Fruit fly (Drosophila melanogaster) whole organism, embryonic: Measurements from ENCODE around the gene CG14020.

Experiments used
- Asciz ChIP-seq: fragments of 200-800 bp; sonication (Bioruptor generic); optimal IDR thresholded peaks from 2 replicates; lab custom pipeline; 2017; ENCODE audit warnings: missing biosample characterization, mild to moderate bottlenecking, missing genetic modification characterization, missing genetic modification reagents
- Bdp1 ChIP-seq: fragments of 200-800 bp; sonication (Bioruptor generic); optimal IDR thresholded peaks from 3 replicates; lab custom pipeline; 2016; ENCODE audit warnings: missing biosample characterization, missing genetic modification characterization
- Bgb ChIP-seq: fragments of 200-800 bp; sonication (Bioruptor generic); IDR thresholded peaks from 2 replicates; pipeline ENCODE4 v1.3.6; 2022; ENCODE audit warnings: missing biosample characterization, missing genetic modification characterization; ENCODE audit not compliant: partially characterized antibody
- CG12219 ChIP-seq: fragments of 200-800 bp; sonication (Bioruptor generic); optimal IDR thresholded peaks from 3 replicates; lab custom pipeline; 2018; ENCODE audit warnings: missing biosample characterization, mild to moderate bottlenecking, missing genetic modification characterization
- CG12769 ChIP-seq: fragments of 200-800 bp; sonication (Bioruptor generic); optimal IDR thresholded peaks from 2 replicates; lab custom pipeline; 2019; ENCODE audit warnings: missing biosample characterization, mild to moderate bottlenecking, missing genetic modification characterization, moderate library complexity
- CG13424 ChIP-seq: fragments of 200-800 bp; sonication (Bioruptor generic); optimal IDR thresholded peaks from 2 replicates; lab custom pipeline; 2019; ENCODE audit warnings: missing biosample characterization, mild to moderate bottlenecking, missing genetic modification characterization, moderate library complexity
- CG14710 ChIP-seq: fragments of 200-800 bp; sonication (Bioruptor generic); optimal IDR thresholded peaks from 3 replicates; lab custom pipeline; 2019; ENCODE audit warnings: missing biosample characterization, mild to moderate bottlenecking, missing genetic modification characterization, moderate library complexity
- CG14965 ChIP-seq: fragments of 200-800 bp; sonication (Bioruptor generic); optimal IDR thresholded peaks from 2 replicates; lab custom pipeline; 2016; ENCODE audit warnings: missing biosample characterization, missing genetic modification characterization, borderline replicate concordance
- CG16779 ChIP-seq: fragments of 200-800 bp; sonication (Bioruptor generic); IDR thresholded peaks from 2 replicates; pipeline ENCODE4 v1.3.6; 2022; ENCODE audit warnings: missing biosample characterization, missing genetic modification characterization
- CG16863 ChIP-seq: fragments of 200-800 bp; sonication (Bioruptor generic); optimal IDR thresholded peaks from 3 replicates; lab custom pipeline; 2016; ENCODE audit warnings: missing biosample characterization, missing genetic modification characterization
- CG18262 ChIP-seq: fragments of 200-800 bp; optimal IDR thresholded peaks from 3 replicates; lab custom pipeline; 2019; ENCODE audit warnings: missing biosample characterization, mild to moderate bottlenecking, missing genetic modification characterization, moderate library complexity
- CG2202 ChIP-seq: fragments of 200-800 bp; sonication (Bioruptor generic); optimal IDR thresholded peaks from 2 replicates; lab custom pipeline; 2018; ENCODE audit warnings: missing biosample characterization, mild to moderate bottlenecking, missing genetic modification characterization
- CG3281 ChIP-seq: fragments of 200-800 bp; sonication (Bioruptor generic); optimal IDR thresholded peaks from 3 replicates; lab custom pipeline; 2017; ENCODE audit warnings: missing biosample characterization, mild to moderate bottlenecking, missing genetic modification characterization
- CG3838 ChIP-seq: fragments of 200-800 bp; sonication (Bioruptor generic); optimal IDR thresholded peaks from 3 replicates; lab custom pipeline; 2016; ENCODE audit warnings: missing biosample characterization, missing genetic modification characterization
- CG4854 ChIP-seq: fragments of 200-800 bp; sonication (Bioruptor generic); optimal IDR thresholded peaks from 2 replicates; lab custom pipeline; 2016; ENCODE audit warnings: missing biosample characterization, missing genetic modification characterization, inconsistent platforms
- CG5953 ChIP-seq: fragments of 200-800 bp; sonication (Bioruptor generic); IDR thresholded peaks from 2 replicates; pipeline ENCODE4 v1.3.6; 2022; ENCODE audit warnings: missing biosample characterization, missing genetic modification characterization
- CG6854 ChIP-seq: fragments of 200-800 bp; sonication (Bioruptor generic); optimal IDR thresholded peaks from 3 replicates; lab custom pipeline; 2017; ENCODE audit warnings: missing biosample characterization, mild to moderate bottlenecking, missing genetic modification characterization
- CG7786 ChIP-seq: fragments of 200-800 bp; sonication (Bioruptor generic); optimal IDR thresholded peaks from 2 replicates; lab custom pipeline; 2016; ENCODE audit warnings: missing biosample characterization, missing genetic modification characterization
- CG8924 ChIP-seq: fragments of 200-800 bp; optimal IDR thresholded peaks from 3 replicates; lab custom pipeline; 2019; ENCODE audit warnings: missing biosample characterization, mild to moderate bottlenecking, missing genetic modification characterization, moderate library complexity
- CG9876 ChIP-seq: fragments of 200-800 bp; sonication (Bioruptor generic); optimal IDR thresholded peaks from 2 replicates; lab custom pipeline; 2016; ENCODE audit warnings: missing biosample characterization, missing genetic modification characterization
- CkIIα-i1 ChIP-seq: fragments of 200-800 bp; sonication (Bioruptor generic); IDR thresholded peaks from 2 replicates; pipeline ENCODE4 v1.3.6; 2022; ENCODE audit warnings: missing biosample characterization, missing genetic modification characterization
- CoRest ChIP-seq: fragments of 200-800 bp; sonication (Bioruptor generic); optimal IDR thresholded peaks from 3 replicates; lab custom pipeline; 2018; ENCODE audit warnings: missing biosample characterization, mild to moderate bottlenecking, missing genetic modification characterization, moderate library complexity
- CrebB ChIP-seq: fragments of 200-800 bp; sonication (Bioruptor generic); optimal IDR thresholded peaks from 3 replicates; lab custom pipeline; 2018; ENCODE audit warnings: missing biosample characterization, mild to moderate bottlenecking, missing genetic modification characterization
- D19A ChIP-seq: fragments of 200-800 bp; optimal IDR thresholded peaks from 3 replicates; lab custom pipeline; 2019; ENCODE audit warnings: missing biosample characterization, mild to moderate bottlenecking, missing genetic modification characterization, moderate library complexity
- Dad ChIP-seq: fragments of 200-800 bp; sonication (Bioruptor generic); optimal IDR thresholded peaks from 3 replicates; lab custom pipeline; 2016; ENCODE audit warnings: missing biosample characterization, missing genetic modification characterization
- Dek ChIP-seq: fragments of 200-800 bp; sonication (Bioruptor generic); optimal IDR thresholded peaks from 3 replicates; lab custom pipeline; 2019; ENCODE audit warnings: missing biosample characterization, mild to moderate bottlenecking, missing genetic modification characterization, moderate library complexity
- Lhr ChIP-seq: fragments of 200-800 bp; sonication (Bioruptor generic); optimal IDR thresholded peaks from 3 replicates; lab custom pipeline; 2017; ENCODE audit warnings: mild to moderate bottlenecking, missing biosample characterization, missing genetic modification reagents, missing genetic modification characterization
- PHDP ChIP-seq: fragments of 200-800 bp; sonication (Bioruptor generic); optimal IDR thresholded peaks from 3 replicates; lab custom pipeline; 2018; ENCODE audit warnings: missing biosample characterization, mild to moderate bottlenecking, missing genetic modification characterization, moderate library complexity
- Six4 ChIP-seq: fragments of 200-800 bp; sonication (Bioruptor generic); optimal IDR thresholded peaks from 2 replicates; lab custom pipeline; 2016; ENCODE audit warnings: missing biosample characterization, missing genetic modification characterization
- Sox100B ChIP-seq: fragments of 200-800 bp; sonication (Bioruptor generic); optimal IDR thresholded peaks from 3 replicates; lab custom pipeline; 2018; ENCODE audit warnings: missing biosample characterization, mild to moderate bottlenecking, missing genetic modification characterization
- Xrp1 ChIP-seq: fragments of 200-800 bp; sonication (Bioruptor generic); IDR thresholded peaks from 2 replicates; pipeline ENCODE4 v1.3.6; 2022; ENCODE audit warnings: missing biosample characterization, missing genetic modification characterization
- bsh ChIP-seq, 2 experiments: fragments of 200-800 bp; sonication (Bioruptor generic); optimal IDR thresholded peaks; 2 replicates each; lab custom pipeline; 2017 to 2018; ENCODE audit warnings: mild to moderate bottlenecking in 2 of 2, missing biosample characterization in 2 of 2, missing genetic modification characterization in 2 of 2, moderate library complexity in 1 of 2
- chn ChIP-seq: fragments of 200-800 bp; sonication (Bioruptor generic); optimal IDR thresholded peaks from 2 replicates; lab custom pipeline; 2016; ENCODE audit warnings: missing biosample characterization, missing genetic modification characterization
- crc ChIP-seq: fragments of 200-800 bp; sonication (Bioruptor generic); optimal IDR thresholded peaks from 2 replicates; lab custom pipeline; 2016; ENCODE audit warnings: missing biosample characterization, missing genetic modification characterization
- eyg ChIP-seq: fragments of 200-800 bp; sonication (Bioruptor generic); optimal IDR thresholded peaks from 3 replicates; lab custom pipeline; 2016; ENCODE audit warnings: missing biosample characterization, missing genetic modification characterization
- gce ChIP-seq: fragments of 200-800 bp; sonication (Bioruptor generic); IDR thresholded peaks from 3 replicates; pipeline ENCODE4 v1.3.6; 2022; ENCODE audit warnings: missing biosample characterization, missing genetic modification characterization
- gcm2 ChIP-seq: fragments of 200-800 bp; sonication (Bioruptor generic); optimal IDR thresholded peaks from 2 replicates; lab custom pipeline; 2016; ENCODE audit warnings: missing biosample characterization, missing genetic modification characterization
- gt ChIP-seq: fragments of 200-800 bp; sonication (Bioruptor generic); IDR thresholded peaks from 2 replicates; pipeline ENCODE4 v1.3.6; 2022; ENCODE audit warnings: missing biosample characterization, missing genetic modification characterization
- knrl ChIP-seq: fragments of 200-800 bp; sonication (Bioruptor generic); IDR thresholded peaks from 3 replicates; pipeline ENCODE4 v1.3.6; 2022; ENCODE audit warnings: missing biosample characterization, missing genetic modification characterization; ENCODE audit not compliant: partially characterized antibody
- lilli ChIP-seq: fragments of 200-800 bp; sonication (Bioruptor generic); optimal IDR thresholded peaks from 3 replicates; lab custom pipeline; 2016; ENCODE audit warnings: missing biosample characterization, missing genetic modification characterization
- nmo ChIP-seq: fragments of 200-800 bp; sonication (Bioruptor generic); optimal IDR thresholded peaks from 2 replicates; lab custom pipeline; 2018; ENCODE audit warnings: missing biosample characterization, mild to moderate bottlenecking, missing genetic modification characterization, moderate library complexity
- pita ChIP-seq: fragments of 200-800 bp; sonication (Bioruptor generic); optimal IDR thresholded peaks from 2 replicates; lab custom pipeline; 2017; ENCODE audit warnings: missing biosample characterization, mild to moderate bottlenecking, missing genetic modification characterization
- pros ChIP-seq: fragments of 200-800 bp; sonication (Bioruptor generic); optimal IDR thresholded peaks from 3 replicates; lab custom pipeline; 2019; ENCODE audit warnings: missing biosample characterization, mild to moderate bottlenecking, missing genetic modification characterization, moderate library complexity
- pum ChIP-seq: fragments of 200-800 bp; sonication (Bioruptor generic); optimal IDR thresholded peaks from 2 replicates; lab custom pipeline; 2016; ENCODE audit warnings: missing biosample characterization, missing genetic modification characterization
- run ChIP-seq: fragments of 200-800 bp; sonication (Bioruptor generic); optimal IDR thresholded peaks from 3 replicates; lab custom pipeline; 2018; ENCODE audit warnings: missing biosample characterization, mild to moderate bottlenecking, missing genetic modification characterization
- sens-2 ChIP-seq: fragments of 200-800 bp; sonication (Bioruptor generic); IDR thresholded peaks from 2 replicates; pipeline ENCODE4 v1.3.6; 2022; ENCODE audit warnings: missing biosample characterization, missing genetic modification characterization
- sna ChIP-seq: fragments of 200-800 bp; sonication (Bioruptor generic); IDR thresholded peaks from 2 replicates; pipeline ENCODE4 v1.3.6; 2022; ENCODE audit warnings: missing biosample characterization, missing genetic modification characterization; ENCODE audit not compliant: partially characterized antibody
- twi ChIP-seq: fragments of 200-800 bp; optimal IDR thresholded peaks from 2 replicates; lab custom pipeline; 2019; ENCODE audit warnings: missing biosample characterization, mild to moderate bottlenecking, missing genetic modification characterization, moderate library complexity
- vfl ChIP-seq: fragments of 200-800 bp; sonication (Bioruptor generic); optimal IDR thresholded peaks from 2 replicates; lab custom pipeline; 2016; ENCODE audit warnings: missing biosample characterization, missing genetic modification characterization
- vvl ChIP-seq: fragments of 200-800 bp; sonication (Bioruptor generic); IDR thresholded peaks from 2 replicates; pipeline ENCODE4 v1.3.6; 2022; ENCODE audit warnings: missing biosample characterization, missing genetic modification characterization

CG14020 gene

DNA sequence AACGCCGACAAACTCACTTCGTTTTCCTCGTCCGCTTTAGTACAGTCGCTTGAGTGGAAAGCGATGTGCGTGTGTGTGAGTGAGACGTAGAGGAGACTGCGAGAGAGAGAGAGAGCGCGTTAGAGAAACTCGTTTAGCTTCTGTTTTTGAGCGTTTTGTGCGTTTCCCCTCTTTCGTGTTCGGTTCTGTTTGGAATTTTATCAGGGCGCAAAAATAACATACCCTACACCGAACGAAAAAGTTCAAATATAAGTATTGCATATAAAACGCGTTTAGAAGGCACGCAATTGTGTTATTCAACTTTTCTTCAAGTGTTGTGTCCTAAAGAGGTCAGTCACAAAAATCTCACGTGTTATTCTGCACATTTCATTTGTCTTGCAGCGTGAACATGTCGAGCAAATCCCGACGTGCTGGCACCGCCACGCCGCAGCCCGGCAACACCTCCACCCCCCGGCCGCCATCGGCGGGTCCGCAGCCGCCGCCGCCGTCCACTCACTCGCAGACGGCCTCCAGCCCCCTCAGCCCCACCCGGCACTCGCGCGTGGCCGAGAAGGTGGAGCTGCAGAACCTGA, 25.5 kb downstream of the CG14020 start:
- TF ChIP-seq sens-2 (GFP tag; lab: Robert Waterston, UW): no peak
- TF ChIP-seq CG18262 (tag; lab: Kevin White, UChicago): peak; percentile 36
- TF ChIP-seq CG16779: peak; percentile 70; the same call in 1 of the 2 replicates
- TF ChIP-seq CG2202: no peak
- no peak for TF ChIP-seq CG12769 (tag; lab: Kevin White, UChicago)
- no peak for TF ChIP-seq Bdp1 (GFP tag; lab: Kevin White, UChicago)
- TF ChIP-seq CG14965 (GFP tag; lab: Kevin White, UChicago): no peak
- TF ChIP-seq Dad (GFP tag; lab: Kevin White, UChicago): peak; percentile 27
- peak; percentile 11 for TF ChIP-seq chn
- TF ChIP-seq Sox100B (GFP tag; lab: Kevin White, UChicago): no peak
- no peak for TF ChIP-seq Asciz (GFP tag; lab: Kevin White, UChicago)
- 0 out of 2 replicates have a peak, but pooled peaks have one; percentile 36 for TF ChIP-seq CG5953 (GFP tag; lab: Robert Waterston, UW)
- peak; percentile 36 for TF ChIP-seq CG16863 (GFP tag; lab: Kevin White, UChicago)
- peak; percentile 24 for TF ChIP-seq Bgb (GFP tag; lab: Robert Waterston, UW)
- peak; percentile 43 for TF ChIP-seq CG8924 (tag; lab: Kevin White, UChicago)
- no peak for TF ChIP-seq pros (GFP tag; lab: Kevin White, UChicago)
- TF ChIP-seq CG6854 (GFP tag; lab: Kevin White, UChicago): peak; percentile 58
- no peak for TF ChIP-seq sna (GFP tag; lab: Robert Waterston, UW)
- TF ChIP-seq gce (GFP tag; lab: Robert Waterston, UW): peak; percentile 36; the same call in 1 of the 3 replicates
- TF ChIP-seq pita (GFP tag; lab: Kevin White, UChicago): no peak
- TF ChIP-seq CG9876 (GFP tag; lab: Kevin White, UChicago): peak; percentile 39
- TF ChIP-seq Dek (tag; lab: Kevin White, UChicago): peak; percentile 39
- TF ChIP-seq run (tag; lab: Kevin White, UChicago): no peak
- peak; percentile 45 for TF ChIP-seq CoRest (tag; lab: Kevin White, UChicago)
- TF ChIP-seq PHDP: peak; percentile 57
- peak; percentile 79 for TF ChIP-seq vvl (GFP tag; lab: Robert Waterston, UW)
- no peak for TF ChIP-seq CG4854 (GFP tag; lab: Kevin White, UChicago)
- TF ChIP-seq CkIIα-i1 (GFP tag; lab: Robert Waterston, UW): no peak
- TF ChIP-seq Xrp1 (GFP tag; lab: Robert Waterston, UW): peak; percentile 61; the same call in 1 of the 2 replicates
- no peak for TF ChIP-seq twi (tag; lab: Kevin White, UChicago)
- peak; percentile 63 for TF ChIP-seq D19A
- TF ChIP-seq CG7786 (GFP tag; lab: Kevin White, UChicago): peak; percentile 26
- peak; percentile 36 for TF ChIP-seq CrebB (tag; lab: Kevin White, UChicago)
- TF ChIP-seq knrl (GFP tag; lab: Robert Waterston, UW): no peak
- no peak for TF ChIP-seq Lhr
- TF ChIP-seq nmo (GFP tag; lab: Kevin White, UChicago): peak; percentile 27
- TF ChIP-seq Six4 (GFP tag; lab: Kevin White, UChicago): peak; percentile 10
- no peak for TF ChIP-seq gt
- peak; percentile 4 for TF ChIP-seq CG14710 (tag; lab: Kevin White, UChicago)
- TF ChIP-seq eyg: no peak
- peak in 1 of 2 experiments; percentile 55 for TF ChIP-seq bsh (GFP tag; optimal IDR thresholded peaks at IDR 0.05; lab: Kevin White, UChicago)
- no peak for TF ChIP-seq CG12219 (GFP tag; lab: Kevin White, UChicago)
- TF ChIP-seq lilli (GFP tag; lab: Kevin White, UChicago): peak; percentile 71
- no peak for TF ChIP-seq crc (GFP tag; lab: Kevin White, UChicago)
- peak; percentile 49 for TF ChIP-seq CG13424 (tag; lab: Kevin White, UChicago)
- TF ChIP-seq vfl: no peak
- TF ChIP-seq gcm2 (GFP tag; lab: Kevin White, UChicago): no peak
- peak; percentile 61 for TF ChIP-seq CG3281 (GFP tag; lab: Kevin White, UChicago)
- TF ChIP-seq CG3838 (GFP tag; lab: Kevin White, UChicago): no peak
- peak; percentile 34 for TF ChIP-seq pum
